Worm (Caenorhabditis elegans): ENCODE data around the gene srm-3.

srm-3 gene

DNA sequence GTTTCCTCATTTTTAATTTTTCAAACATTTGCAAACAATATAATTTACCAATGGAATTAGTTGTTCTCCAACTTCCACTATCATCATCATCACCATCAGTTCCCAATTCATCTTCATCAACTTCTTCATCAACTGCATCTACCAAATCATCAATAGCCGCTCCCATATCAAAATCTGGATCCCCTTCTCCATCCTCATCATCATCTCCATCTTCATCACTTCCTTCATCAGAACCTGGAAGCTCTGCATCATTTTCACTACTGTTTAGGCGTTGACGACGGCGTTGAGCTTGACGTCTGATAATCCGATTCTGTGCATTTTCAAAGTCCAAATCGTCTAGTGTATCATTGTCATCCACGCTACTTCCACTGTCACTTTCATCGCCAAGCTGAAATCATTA, 49.1 kb downstream of the srm-3 start:
- TF ChIP-seq unc-62 (GFP tag; optimal IDR thresholded peaks at IDR 0.05) = no peak

ce11 chrIV:9699062-9699461, 50.3 kb downstream of the srm-3 start:
- TF ChIP-seq unc-62 (GFP tag; optimal IDR thresholded peaks at IDR 0.05) = no peak
